Fruit fly (Drosophila melanogaster): Measurements from ENCODE around the gene YL-1.

Gene YL-1

dm6 chr2L:11003925-11004673, 33.9 kb downstream of the YL-1 start, which contains the start of gene RpL9 (continued):
- TF ChIP-seq bsh (GFP tag; optimal IDR thresholded peaks at IDR 0.05) (peak in 1 of 2 experiments; percentile 65), hbn (GFP tag; IDR thresholded peaks at IDR 0.05; ENCODE audit: partially characterized antibody) (no peak)

DNA sequence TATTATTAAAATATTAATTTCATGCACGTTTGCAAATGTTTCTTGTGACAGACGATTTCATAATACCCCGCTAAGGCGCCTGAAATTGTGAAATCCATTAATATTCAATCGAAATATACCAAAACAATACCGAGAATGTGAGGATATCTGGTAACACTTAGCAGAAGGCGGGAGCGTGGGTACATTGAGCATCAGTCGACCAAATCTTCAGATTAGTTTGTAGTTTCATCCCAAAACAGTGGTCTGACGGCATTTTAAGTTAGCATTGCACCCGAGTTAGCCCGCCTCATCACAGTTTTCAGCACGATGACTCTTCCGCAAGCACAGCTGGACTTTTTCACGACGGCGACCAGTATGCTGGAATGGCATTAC, 34.4 kb downstream of the YL-1 start, which contains the start of gene Nup154:
Gene Nup154, plus strand, starts transcription at position 147 of the 372 bp plus-strand sequence.
- TF ChIP-seq CG12391 (tag; optimal IDR thresholded peaks at IDR 0.05) (no peak), H2.0 (GFP tag; IDR thresholded peaks at IDR 0.05) (no peak), MBD-R2 (GFP tag; IDR thresholded peaks at IDR 0.05) (peak; percentile 76), az2 (GFP tag; optimal IDR thresholded peaks at IDR 0.05) (no peak), CG7839 (tag; optimal IDR thresholded peaks at IDR 0.05) (no peak), wdn (GFP tag; IDR thresholded peaks at IDR 0.05) (no peak), CG34422 (GFP tag; IDR thresholded peaks at IDR 0.05) (peak; percentile 13; the same call in 1 of the 3 replicates), CG15269 (tag; optimal IDR thresholded peaks at IDR 0.05) (no peak), trem (tag; optimal IDR thresholded peaks at IDR 0.05) (no peak), zf30C (GFP tag; optimal IDR thresholded peaks at IDR 0.05) (no peak), NfI (GFP tag; optimal IDR thresholded peaks at IDR 0.05) (no peak), en (GFP tag; optimal IDR thresholded peaks at IDR 0.05) (no peak), abd-A (tag; optimal IDR thresholded peaks at IDR 0.05) (no peak), CG10431 (GFP tag; optimal IDR thresholded peaks at IDR 0.05) (no peak), rib (GFP tag; IDR thresholded peaks at IDR 0.05) (no peak), CG9797 (GFP tag; optimal IDR thresholded peaks at IDR 0.05) (peak; percentile 33), sqz (GFP tag; optimal IDR thresholded peaks at IDR 0.05) (no peak), CG9932 (GFP tag; IDR thresholded peaks at IDR 0.05) (no peak), CG11504 (tag; optimal IDR thresholded peaks at IDR 0.05) (no peak), CG15073 (GFP tag; optimal IDR thresholded peaks at IDR 0.05) (no peak), seq (GFP tag; IDR thresholded peaks at IDR 0.05) (no peak), CG3407 (GFP tag; optimal IDR thresholded peaks at IDR 0.05) (no peak), CG11456 (GFP tag; IDR thresholded peaks at IDR 0.05) (no peak), Scr (GFP tag; IDR thresholded peaks at IDR 0.05; ENCODE audit: partially characterized antibody) (0 out of 2 replicates have a peak, but pooled peaks have one; percentile 13), Gsc (GFP tag; IDR thresholded peaks at IDR 0.05) (no peak), CG4328 (GFP tag; optimal IDR thresholded peaks at IDR 0.05) (no peak), slbo (GFP tag; IDR thresholded peaks at IDR 0.05) (no peak), D (optimal IDR thresholded peaks at IDR 0.05) (no peak), D (GFP tag; optimal IDR thresholded peaks at IDR 0.05) (no peak), zfh1 (GFP tag; IDR thresholded peaks at IDR 0.05) (no peak), CG13894 (tag; optimal IDR thresholded peaks at IDR 0.05) (no peak), CG34224 (GFP tag; IDR thresholded peaks at IDR 0.05; ENCODE audit: partially characterized antibody) (no peak), CG9876 (GFP tag; optimal IDR thresholded peaks at IDR 0.05) (no peak), CG17612 (GFP tag; IDR thresholded peaks at IDR 0.05) (no peak), CG11560 (tag; IDR thresholded peaks at IDR 0.05) (no peak), CG17912 (GFP tag; optimal IDR thresholded peaks at IDR 0.05) (no peak), CG31365 (tag; optimal IDR thresholded peaks at IDR 0.05) (no peak), CG4820 (GFP tag; optimal IDR thresholded peaks at IDR 0.05) (no peak), BEAF-32 (GFP tag; optimal IDR thresholded peaks at IDR 0.05) (no peak), vvl (GFP tag; IDR thresholded peaks at IDR 0.05) (0 out of 2 replicates have a peak, but pooled peaks have one; percentile 14), CG16863 (GFP tag; optimal IDR thresholded peaks at IDR 0.05) (no peak), vnd (GFP tag; IDR thresholded peaks at IDR 0.05; ENCODE audit: partially characterized antibody) (no peak), fd96Cb (tag; optimal IDR thresholded peaks at IDR 0.05) (no peak), CG33213 (GFP tag; optimal IDR thresholded peaks at IDR 0.05) (no peak), caup (GFP tag; optimal IDR thresholded peaks at IDR 0.05; ENCODE audit: severe bottlenecking) (no peak), Sox100B (GFP tag; optimal IDR thresholded peaks at IDR 0.05) (no peak)
